Worm (Caenorhabditis elegans): Measurements from ENCODE around the gene C24G6.8.

Gene C24G6.8

ce11 chrV:5576008-5576407 is 40.3 kb upstream of the C24G6.8 start:
- no peak for TF ChIP-seq mdl-1 (tag; optimal IDR thresholded peaks at IDR 0.05)
- peak; percentile 98 for TF ChIP-seq snpc-4 (tag; optimal IDR thresholded peaks at IDR 0.05)
- no peak for TF ChIP-seq nhr-67 (tag; optimal IDR thresholded peaks at IDR 0.05)
- TF ChIP-seq tbx-2 (tag; optimal IDR thresholded peaks at IDR 0.05) = no peak
- TF ChIP-seq nhr-76 (tag; optimal IDR thresholded peaks at IDR 0.05) = no peak
- TF ChIP-seq mml-1 (tag; optimal IDR thresholded peaks at IDR 0.05) = no peak
- TF ChIP-seq fos-1 (tag; optimal IDR thresholded peaks at IDR 0.05) = no peak
- no peak for TF ChIP-seq sea-2 (GFP tag; optimal IDR thresholded peaks at IDR 0.05)
- no peak for TF ChIP-seq fkh-2 (tag; optimal IDR thresholded peaks at IDR 0.05)
- TF ChIP-seq nhr-11 (tag; optimal IDR thresholded peaks at IDR 0.05) = no peak
- TF ChIP-seq ceh-82 (tag; optimal IDR thresholded peaks at IDR 0.05) = peak; percentile 2
- TF ChIP-seq nhr-25 (tag; optimal IDR thresholded peaks at IDR 0.05) = no peak
- TF ChIP-seq egl-27 (tag; optimal IDR thresholded peaks at IDR 0.05) = no peak
- TF ChIP-seq egl-5 (tag; optimal IDR thresholded peaks at IDR 0.05) = no peak
- TF ChIP-seq unc-39 (tag; optimal IDR thresholded peaks at IDR 0.05) = no peak
- peak; percentile 76 for TF ChIP-seq elt-2 (tag; optimal IDR thresholded peaks at IDR 0.05)
- TF ChIP-seq ceh-9 (tag; optimal IDR thresholded peaks at IDR 0.05) = no peak
- no peak for TF ChIP-seq aly-2 (tag; optimal IDR thresholded peaks at IDR 0.05)
- TF ChIP-seq lin-39 (tag; optimal IDR thresholded peaks at IDR 0.05) = no peak
- no peak for TF ChIP-seq ztf-4 (tag; optimal IDR thresholded peaks at IDR 0.05)
- TF ChIP-seq zag-1 (tag; optimal IDR thresholded peaks at IDR 0.05) = no peak
- peak; percentile 30 for TF ChIP-seq ama-1 (optimal IDR thresholded peaks at IDR 0.05)
- TF ChIP-seq nhr-77 (tag; optimal IDR thresholded peaks at IDR 0.05) = peak; percentile 16
- TF ChIP-seq nhr-12 (tag; optimal IDR thresholded peaks at IDR 0.05) = no peak
- TF ChIP-seq daf-12 (tag; optimal IDR thresholded peaks at IDR 0.05) = no peak
- TF ChIP-seq hmg-11 (tag; optimal IDR thresholded peaks at IDR 0.05) = peak; percentile 42
- no peak for TF ChIP-seq ztf-11 (tag; optimal IDR thresholded peaks at IDR 0.05)
- TF ChIP-seq ceh-16 (tag; optimal IDR thresholded peaks at IDR 0.05) = no peak
- no peak for TF ChIP-seq lin-15B (tag; optimal IDR thresholded peaks at IDR 0.05)
- no peak for TF ChIP-seq fkh-10 (GFP tag; optimal IDR thresholded peaks at IDR 0.05)
- no peak for TF ChIP-seq unc-62 (GFP tag; optimal IDR thresholded peaks at IDR 0.05)
- no peak for TF ChIP-seq nhr-23 (tag; optimal IDR thresholded peaks at IDR 0.05)
- TF ChIP-seq skn-1 (tag; optimal IDR thresholded peaks at IDR 0.05) = peak; percentile 68
- peak; percentile 11 for TF ChIP-seq nfya-1 (tag; optimal IDR thresholded peaks at IDR 0.05; ENCODE audit: insufficient read depth)
- peak; percentile 29 for TF ChIP-seq nhr-43 (tag; optimal IDR thresholded peaks at IDR 0.05; ENCODE audit: poor library complexity, severe bottlenecking)
- TF ChIP-seq elt-1 (tag; optimal IDR thresholded peaks at IDR 0.05) = no peak
- TF ChIP-seq eor-1 (tag; optimal IDR thresholded peaks at IDR 0.05) = no peak
- TF ChIP-seq ceh-28 (tag; optimal IDR thresholded peaks at IDR 0.05) = no peak
- peak; percentile 59 for TF ChIP-seq jun-1 (tag; optimal IDR thresholded peaks at IDR 0.05)
- TF ChIP-seq ZK546.5 (tag; optimal IDR thresholded peaks at IDR 0.05) = no peak
- no peak for TF ChIP-seq nhr-28 (tag; optimal IDR thresholded peaks at IDR 0.05)
- no peak for TF ChIP-seq nhr-237 (tag; optimal IDR thresholded peaks at IDR 0.05)
- TF ChIP-seq R02D3.7 (tag; optimal IDR thresholded peaks at IDR 0.05) = no peak
- no peak for TF ChIP-seq lsy-12 (tag; optimal IDR thresholded peaks at IDR 0.05)
- no peak for TF ChIP-seq elt-3 (tag; optimal IDR thresholded peaks at IDR 0.05)
- TF ChIP-seq pqm-1 (tag; optimal IDR thresholded peaks at IDR 0.05) = peak; percentile 53
- peak; percentile 65 for TF ChIP-seq pha-4 (tag; optimal IDR thresholded peaks at IDR 0.05)

- TF ChIP-seq fkh-10 (GFP tag; optimal IDR thresholded peaks at IDR 0.05) = peak; percentile 53
- no peak for TF ChIP-seq jun-1 (tag; optimal IDR thresholded peaks at IDR 0.05)
- TF ChIP-seq ama-1 (optimal IDR thresholded peaks at IDR 0.05) = no peak
These were observed 36.0 kb upstream of the C24G6.8 start for ce11 chrV:5571691-5572090.
